Worm (Caenorhabditis elegans): ENCODE results near the gene srj-54.

The srj-54 gene

ce11 chrV:2849071-2849470 is 10.6 kb downstream of the srj-54 start, which contains the start of gene ugt-53 (continued):
- TF ChIP-seq pqm-1 (tag; optimal IDR thresholded peaks at IDR 0.05) (peak; percentile 43), cey-2 (tag; optimal IDR thresholded peaks at IDR 0.05; ENCODE audit: borderline replicate concordance, insufficient read depth) (no peak), daf-16 (GFP tag; optimal IDR thresholded peaks at IDR 0.05) (no peak), daf-16 (tag; optimal IDR thresholded peaks at IDR 0.05) (peak; percentile 45), spr-3 (GFP tag; optimal IDR thresholded peaks at IDR 0.05) (no peak), nhr-76 (tag; optimal IDR thresholded peaks at IDR 0.05) (no peak), lin-29 (GFP tag; IDR thresholded peaks at IDR 0.05) (no peak), zfp-3 (GFP tag; conservative IDR thresholded peaks at IDR 0.05) (no peak), fos-1 (tag; optimal IDR thresholded peaks at IDR 0.05) (no peak), php-3 (GFP tag; IDR thresholded peaks at IDR 0.05) (peak; percentile 70)

DNA sequence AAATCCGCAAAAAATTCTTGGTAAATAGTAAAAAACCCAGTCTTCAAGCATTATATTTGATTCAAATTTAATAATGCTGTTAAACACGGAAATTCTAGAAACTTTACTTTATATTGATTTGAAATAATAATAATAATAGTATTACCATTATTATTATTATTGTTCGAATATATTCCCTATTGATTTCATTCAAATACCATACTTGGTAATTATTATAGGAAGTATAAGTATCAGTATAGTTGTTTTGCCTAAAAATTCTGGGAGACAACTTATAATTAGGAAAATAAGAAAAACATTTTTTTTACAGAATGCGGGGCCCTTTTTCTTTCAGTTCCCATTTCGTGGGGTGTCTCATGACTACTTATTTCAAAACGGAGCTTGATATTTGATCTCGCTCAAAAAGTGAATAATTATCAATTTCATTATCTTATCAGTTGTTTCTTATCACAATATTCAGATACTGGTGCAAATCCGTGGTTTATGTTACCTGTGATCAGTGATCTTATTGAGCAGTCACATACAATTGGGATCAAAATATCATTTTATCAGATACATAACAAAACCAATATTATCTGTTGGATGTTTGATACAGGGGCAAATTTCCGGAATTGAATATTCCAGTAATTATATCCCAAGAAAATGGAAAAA is 11.2 kb downstream of the srj-54 start, which contains the start of gene srj-49:
srj-49 (minus strand) TSS at position 51 of the 648 bp plus-strand sequence.
- TF ChIP-seq snpc-4 (tag; optimal IDR thresholded peaks at IDR 0.05) (no peak), dmd-9 (GFP tag; IDR thresholded peaks at IDR 0.05) (no peak), nhr-28 (tag; optimal IDR thresholded peaks at IDR 0.05) (peak; percentile 68), lin-29 (GFP tag; IDR thresholded peaks at IDR 0.05) (no peak), nhr-102 (tag; optimal IDR thresholded peaks at IDR 0.05) (no peak), F26F4.8 (GFP tag; conservative IDR thresholded peaks at IDR 0.05) (no peak), nhr-6 (tag; optimal IDR thresholded peaks at IDR 0.05) (no peak), spr-1 (tag; optimal IDR thresholded peaks at IDR 0.05) (no peak), dmd-6 (GFP tag; IDR thresholded peaks at IDR 0.05) (peak; percentile 91), daf-16 (GFP tag; optimal IDR thresholded peaks at IDR 0.05) (no peak), daf-16 (tag; optimal IDR thresholded peaks at IDR 0.05) (peak; percentile 56), egl-27 (tag; optimal IDR thresholded peaks at IDR 0.05) (no peak), pqm-1 (tag; optimal IDR thresholded peaks at IDR 0.05) (peak; percentile 74), ceh-82 (tag; optimal IDR thresholded peaks at IDR 0.05) (no peak), set-16 (GFP tag; IDR thresholded peaks at IDR 0.05) (no peak), daf-8 (GFP tag; IDR thresholded peaks at IDR 0.05) (no peak), ces-1 (GFP tag; optimal IDR thresholded peaks at IDR 0.05) (no peak), tag-97 (GFP tag; IDR thresholded peaks at IDR 0.05) (no peak)

- no peak for TF ChIP-seq nhr-76 (tag; optimal IDR thresholded peaks at IDR 0.05)
- TF ChIP-seq Y5F2A.4 (GFP tag; optimal IDR thresholded peaks at IDR 0.05): no peak
- TF ChIP-seq nhr-102 (tag; optimal IDR thresholded peaks at IDR 0.05): no peak
- no peak for TF ChIP-seq ceh-28 (tag; optimal IDR thresholded peaks at IDR 0.05)
- TF ChIP-seq ama-1 (optimal IDR thresholded peaks at IDR 0.05): no peak
- no peak for TF ChIP-seq nhr-28 (tag; optimal IDR thresholded peaks at IDR 0.05)
These were observed 13.9 kb downstream of the srj-54 start, which contains the start of gene srj-44 for ce11 chrV:2845771-2846170. Gene srj-44, minus strand, starts transcription at chrV:2845871.

- no peak for TF ChIP-seq nhr-41 (GFP tag; IDR thresholded peaks at IDR 0.05)
- TF ChIP-seq fkh-10 (GFP tag; optimal IDR thresholded peaks at IDR 0.05): no peak
- no peak for TF ChIP-seq lin-39 (tag; optimal IDR thresholded peaks at IDR 0.05)
- no peak for TF ChIP-seq nhr-28 (tag; optimal IDR thresholded peaks at IDR 0.05)
- no peak for TF ChIP-seq F10B5.3 (tag; optimal IDR thresholded peaks at IDR 0.05)
- no peak for TF ChIP-seq zfp-3 (GFP tag; conservative IDR thresholded peaks at IDR 0.05)
- no peak for TF ChIP-seq ZK337.2 (GFP tag; IDR thresholded peaks at IDR 0.05)
- TF ChIP-seq madf-9 (GFP tag; conservative IDR thresholded peaks at IDR 0.05): no peak
- no peak for TF ChIP-seq nhr-76 (tag; optimal IDR thresholded peaks at IDR 0.05)
- TF ChIP-seq snpc-1.2 (GFP tag; IDR thresholded peaks at IDR 0.05): no peak
- no peak for TF ChIP-seq F37D6.2 (tag; optimal IDR thresholded peaks at IDR 0.05)
These were observed 23.1 kb downstream of the srj-54 start, which contains the start of gene srj-45 for ce11 chrV:2836501-2836900. Gene srj-45, minus strand, starts transcription at chrV:2836601.
